Worm (Caenorhabditis elegans): ENCODE measurements around the gene ZK354.2.
"Not testable (repeated sequence)": the region's sequence is repeated elsewhere in the genome, so short reads cannot be mapped to it uniquely, and the experiment has no call there.

The ZK354.2 gene

ce11 chrIV:5306040-5306439, 7.2 kb upstream of the ZK354.2 start, which contains the start of gene ZK354.8:
Gene ZK354.8, minus strand, starts transcription at chrIV:5306140.
- TF ChIP-seq ekl-4 (GFP tag; IDR thresholded peaks at IDR 0.05): no peak
- no peak for TF ChIP-seq C17E4.6 (GFP tag; IDR thresholded peaks at IDR 0.05)
- no peak for TF ChIP-seq egl-44 (GFP tag; IDR thresholded peaks at IDR 0.05)
- TF ChIP-seq Y95B8A.8 (GFP tag; IDR thresholded peaks at IDR 0.05): no peak
- no peak for TF ChIP-seq ceh-91 (GFP tag; IDR thresholded peaks at IDR 0.05)
- no peak for TF ChIP-seq aptf-2 (GFP tag; conservative IDR thresholded peaks at IDR 0.05)
- no peak for TF ChIP-seq attf-5 (GFP tag; optimal IDR thresholded peaks at IDR 0.05)
- no peak for TF ChIP-seq ztf-26 (tag; optimal IDR thresholded peaks at IDR 0.05)
- no peak for TF ChIP-seq madf-10 (tag; optimal IDR thresholded peaks at IDR 0.05)
- no peak for TF ChIP-seq ztf-25 (GFP tag; IDR thresholded peaks at IDR 0.05)
- no peak for TF ChIP-seq zim-3 (tag; optimal IDR thresholded peaks at IDR 0.05)
- no peak for TF ChIP-seq F52B5.7 (tag; optimal IDR thresholded peaks at IDR 0.05)
- no peak for TF ChIP-seq die-1 (tag; optimal IDR thresholded peaks at IDR 0.05)
- no peak for TF ChIP-seq pha-4 (tag; optimal IDR thresholded peaks at IDR 0.05)
- no peak for TF ChIP-seq F37B4.10 (GFP tag; IDR thresholded peaks at IDR 0.05)
- TF ChIP-seq xnd-1 (tag; optimal IDR thresholded peaks at IDR 0.05): no peak
- no peak for TF ChIP-seq B0261.1 (tag; optimal IDR thresholded peaks at IDR 0.05)
- TF ChIP-seq ceh-27 (GFP tag; optimal IDR thresholded peaks at IDR 0.05): no peak

ce11 chrIV:5308046-5308643, 5.1 kb upstream of the ZK354.2 start, which contains the start of the genes ZK354.9 and msp-58:
Gene ZK354.9, minus strand, starts transcription at chrIV:5308146.
Gene msp-58, plus strand, starts transcription at chrIV:5308593.
- not testable (repeated sequence) for TF ChIP-seq hmg-1.2 (GFP tag; IDR thresholded peaks at IDR 0.05); ztf-22 (GFP tag; optimal IDR thresholded peaks at IDR 0.05); ztf-3 (GFP tag; optimal IDR thresholded peaks at IDR 0.05)

ce11 chrIV:5309137-5309536, 4.1 kb upstream of the ZK354.2 start:
- TF ChIP-seq snpc-4 (GFP tag; optimal IDR thresholded peaks at IDR 0.05): peak; percentile 70
- peak; percentile 49 to 96 (median 83) for TF ChIP-seq snpc-4 (tag; optimal IDR thresholded peaks at IDR 0.05)
- TF ChIP-seq snpc-1.1 (tag; optimal IDR thresholded peaks at IDR 0.05; ENCODE audit: insufficient read depth): peak; percentile 60

- TF ChIP-seq lin-26 (GFP tag; IDR thresholded peaks at IDR 0.05) (no peak), cebp-2 (GFP tag; IDR thresholded peaks at IDR 0.05) (no peak)
These were observed 3.5 kb upstream of the ZK354.2 start, which contains the start of gene ZK354.3 for ce11 chrIV:5309742-5310141. Gene ZK354.3, plus strand, starts transcription at chrIV:5310042.

ce11 chrIV:5316223-5316622, 3.0 kb downstream of the ZK354.2 start, which contains the start of gene msp-65:
Gene msp-65, plus strand, starts transcription at chrIV:5316523.
- TF ChIP-seq sea-2 (GFP tag; IDR thresholded peaks at IDR 0.05); ceh-100 (GFP tag; IDR thresholded peaks at IDR 0.05); ama-1 (optimal IDR thresholded peaks at IDR 0.05); ama-1 (GFP tag; optimal IDR thresholded peaks at IDR 0.05): not testable (repeated sequence)

ce11 chrIV:5317106-5317505, 3.9 kb downstream of the ZK354.2 start:
- TF ChIP-seq F22D6.2 (tag; optimal IDR thresholded peaks at IDR 0.05): no peak
- no peak for TF ChIP-seq lin-40 (tag; optimal IDR thresholded peaks at IDR 0.05)
- no peak for TF ChIP-seq F57A8.1 (GFP tag; optimal IDR thresholded peaks at IDR 0.05)
- peak; percentile 63 for TF ChIP-seq ekl-4 (GFP tag; IDR thresholded peaks at IDR 0.05)
- TF ChIP-seq Y56A3A.18 (GFP tag; IDR thresholded peaks at IDR 0.05): no peak
- no peak for TF ChIP-seq ama-1 (optimal IDR thresholded peaks at IDR 0.05)
- no peak for TF ChIP-seq ama-1 (GFP tag; optimal IDR thresholded peaks at IDR 0.05)
- no peak for TF ChIP-seq nhr-27 (tag; optimal IDR thresholded peaks at IDR 0.05)
- TF ChIP-seq dpff-1 (tag; optimal IDR thresholded peaks at IDR 0.05): no peak
- TF ChIP-seq ceh-27 (GFP tag; optimal IDR thresholded peaks at IDR 0.05): no peak
- peak; percentile 82 for TF ChIP-seq rcor-1 (GFP tag; IDR thresholded peaks at IDR 0.05)
- peak; percentile 45 for TF ChIP-seq F49E8.2 (tag; optimal IDR thresholded peaks at IDR 0.05; ENCODE audit: insufficient read depth)
- TF ChIP-seq sea-2 (GFP tag; IDR thresholded peaks at IDR 0.05): no peak
- TF ChIP-seq die-1 (tag; optimal IDR thresholded peaks at IDR 0.05): no peak
- TF ChIP-seq F33H1.4 (GFP tag; IDR thresholded peaks at IDR 0.05): no peak; the same call in 1 of the 2 replicates
- no peak for TF ChIP-seq atf-7 (tag; optimal IDR thresholded peaks at IDR 0.05)
- TF ChIP-seq aptf-3 (GFP tag; IDR thresholded peaks at IDR 0.05): no peak
